Fruit fly (Drosophila melanogaster): ENCODE data around the gene thw.

thw gene

DNA sequence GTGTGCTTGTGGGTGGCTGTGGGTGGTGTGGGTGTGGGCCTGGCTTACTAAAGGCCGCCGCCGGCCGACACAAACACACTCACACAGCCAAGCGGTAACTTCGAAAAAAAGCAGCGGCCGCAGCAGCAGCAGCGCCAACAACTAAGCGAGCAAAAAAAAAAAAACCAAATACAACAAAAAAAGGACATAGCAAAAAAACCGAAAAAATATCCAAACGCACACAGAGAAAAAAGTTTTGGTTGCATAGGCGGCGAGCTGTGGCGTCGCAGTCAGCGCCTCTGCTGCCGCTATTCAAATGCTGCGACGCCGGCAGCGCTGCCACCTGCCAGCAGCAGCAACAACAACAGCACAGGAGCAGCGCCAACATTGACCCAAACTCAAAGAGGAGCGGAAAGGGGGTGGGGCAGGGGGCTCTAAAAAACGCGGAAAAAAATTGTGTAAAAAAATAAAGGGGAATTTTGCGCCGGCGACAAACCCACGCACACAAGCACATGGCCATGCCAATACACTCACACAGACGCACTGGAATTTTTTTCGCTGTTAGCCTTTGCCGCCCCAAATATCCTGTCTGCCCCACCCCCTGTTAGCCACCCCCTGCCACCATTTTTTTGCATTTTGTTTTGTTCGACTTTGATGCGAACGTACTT lies 58.2 kb downstream of the thw start:
- TF ChIP-seq CG1620 (GFP tag; optimal IDR thresholded peaks at IDR 0.05) (no peak), cic (GFP tag; optimal IDR thresholded peaks at IDR 0.05) (no peak), pad (GFP tag; optimal IDR thresholded peaks at IDR 0.05) (peak; percentile 34), CG7045 (GFP tag; optimal IDR thresholded peaks at IDR 0.05) (peak; percentile 28), toe (GFP tag; optimal IDR thresholded peaks at IDR 0.05) (no peak), Hr96 (GFP tag; optimal IDR thresholded peaks at IDR 0.05) (no peak)

DNA sequence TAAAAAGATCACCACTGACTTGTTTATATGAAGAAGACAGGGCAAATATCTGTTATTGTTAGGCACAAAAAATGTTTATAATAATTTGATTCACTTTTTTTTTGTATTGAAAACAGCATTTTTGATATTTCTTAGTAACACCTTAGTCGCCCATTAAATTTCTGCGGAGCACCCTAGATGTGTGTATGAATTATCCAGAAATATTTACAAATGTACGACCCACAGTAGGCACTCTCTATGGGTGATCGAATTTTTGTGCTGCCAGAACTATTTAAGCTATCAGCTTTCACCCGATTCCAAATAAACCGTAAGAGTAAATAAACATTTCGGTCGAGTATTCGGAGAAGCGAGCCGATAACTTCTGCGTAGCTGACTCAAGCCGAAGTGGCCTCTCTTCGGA lies 61.4 kb downstream of the thw start, which contains the start of gene RacGAP84C:
RacGAP84C (plus strand) TSS at position 301 of the 400 bp plus-strand sequence.
- TF ChIP-seq cnc (optimal IDR thresholded peaks at IDR 0.05) (no peak), Crg-1 (GFP tag; optimal IDR thresholded peaks at IDR 0.05) (no peak), CG33017 (tag; optimal IDR thresholded peaks at IDR 0.05) (no peak), CG14711 (tag; optimal IDR thresholded peaks at IDR 0.05) (no peak)

All from whole organism, adult.